Worm (Caenorhabditis elegans) whole organism, L2 larva: ENCODE results near the gene B0280.11.

Experiments
- snpc-4 ChIP-seq: fragments of 150-350 bp; optimal IDR thresholded peaks from 2 replicates; lab custom pipeline; 2014; ENCODE audit warnings: missing biosample characterization, missing genetic modification characterization
- ztf-11 ChIP-seq: sonication (generic microtip); optimal IDR thresholded peaks from 2 replicates; lab custom pipeline; 2017; ENCODE audit warnings: missing biosample characterization, missing genetic modification characterization

DNA sequence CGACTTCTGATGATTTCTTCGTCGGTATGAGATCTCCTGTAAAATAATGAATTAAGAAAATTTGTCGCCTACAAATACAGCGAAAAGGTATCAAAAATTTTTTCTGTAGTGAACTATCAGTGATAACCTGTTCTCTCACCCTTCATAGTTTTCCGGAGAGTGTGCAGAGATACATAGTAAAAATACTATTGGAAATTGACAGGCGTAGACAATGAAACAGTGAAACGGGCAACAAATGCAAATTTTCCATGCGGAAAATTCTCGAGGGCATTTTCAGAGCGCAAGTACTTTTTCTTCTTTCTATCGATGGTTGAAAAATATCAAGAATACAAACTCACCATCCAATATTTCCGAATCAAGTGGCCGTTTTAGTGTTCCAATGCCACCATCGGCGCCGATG, 50.9 kb downstream of the B0280.11 start:
- TF ChIP-seq ztf-11 (tag; lab: Kevin White, UChicago) (no peak), snpc-4 (no peak)
